Worm (Caenorhabditis elegans) whole organism, L4 larva: ENCODE measurements around the gene ins-22.

Experiments used
- F10B5.3 ChIP-seq: sonication (generic microtip); optimal IDR thresholded peaks from 2 replicates; lab custom pipeline; 2016; ENCODE audit warnings: mild to moderate bottlenecking, missing genetic modification characterization, missing compliant biosample characterization
- F26F4.8 ChIP-seq: fragments of 200-800 bp; sonication (Bioruptor generic); conservative IDR thresholded peaks from 2 replicates; pipeline ENCODE4 v1.3.6; 2022; ENCODE audit warnings: missing genetic modification characterization, missing compliant biosample characterization
- F49E8.2 ChIP-seq: sonication (generic microtip); optimal IDR thresholded peaks from 2 replicates; lab custom pipeline; 2016; ENCODE audit warnings: missing compliant biosample characterization, mild to moderate bottlenecking, missing genetic modification characterization, borderline replicate concordance
- R02D3.7 ChIP-seq: fragments of 150-350 bp; sonication (generic microtip); optimal IDR thresholded peaks from 3 replicates; lab custom pipeline; 2014; ENCODE audit warnings: missing biosample characterization, missing genetic modification characterization
- T20F7.1 ChIP-seq: fragments of 200-800 bp; sonication (Bioruptor generic); optimal IDR thresholded peaks from 2 replicates; lab custom pipeline; 2018; ENCODE audit warnings: mild to moderate bottlenecking, missing genetic modification characterization, missing compliant biosample characterization
- Y105C5A.15 ChIP-seq: fragments of 200-800 bp; sonication (Bioruptor generic); IDR thresholded peaks from 2 replicates; pipeline ENCODE4 v1.3.6; 2022; ENCODE audit warnings: missing genetic modification characterization, missing compliant biosample characterization
- Y48G9A.11 ChIP-seq: fragments of 200-800 bp; sonication (Bioruptor generic); IDR thresholded peaks from 2 replicates; pipeline ENCODE4 v1.3.6; 2022; ENCODE audit warnings: missing genetic modification reagents, missing genetic modification characterization, missing compliant biosample characterization
- ZK546.5 ChIP-seq, 2 experiments: sonication (generic microtip); optimal IDR thresholded peaks; 2 replicates each; lab custom pipeline; 2017; ENCODE audit warnings: missing biosample characterization in 2 of 2, missing genetic modification characterization in 2 of 2
- aha-1 ChIP-seq: fragments of 150-350 bp; peaks from one replicate; lab custom pipeline; 2014; ENCODE audit warnings: missing biosample characterization, missing genetic modification characterization
- arid-1 ChIP-seq: fragments of 200-800 bp; sonication (Bioruptor generic); conservative IDR thresholded peaks from 2 replicates; pipeline ENCODE4 v1.3.6; 2022; ENCODE audit warnings: missing genetic modification reagents, missing genetic modification characterization, missing compliant biosample characterization
- attf-4 ChIP-seq: sonication (generic microtip); optimal IDR thresholded peaks from 3 replicates; lab custom pipeline; 2017; ENCODE audit warnings: missing biosample characterization, missing genetic modification characterization
- ceh-20 ChIP-seq: fragments of 200-800 bp; sonication (Bioruptor generic); IDR thresholded peaks from 2 replicates; pipeline ENCODE4 v1.3.6; 2022; ENCODE audit warnings: missing genetic modification reagents, missing genetic modification characterization, missing compliant biosample characterization
- ceh-62 ChIP-seq: sonication (generic microtip); optimal IDR thresholded peaks from 2 replicates; lab custom pipeline; 2017; ENCODE audit warnings: missing biosample characterization, missing genetic modification characterization
- ctbp-1 ChIP-seq: fragments of 200-800 bp; sonication (Bioruptor generic); IDR thresholded peaks from 2 replicates; pipeline ENCODE4 v1.3.6; 2022; ENCODE audit warnings: missing genetic modification reagents, missing genetic modification characterization, missing compliant biosample characterization
- daf-16 ChIP-seq, 3 experiments: sonication (generic microtip); optimal IDR thresholded peaks; 2 replicates each; lab custom pipeline; 2016 to 2017; ENCODE audit warnings: missing genetic modification characterization in 3 of 3, missing genetic modification reagents in 3 of 3, mild to moderate bottlenecking in 2 of 3, missing compliant biosample characterization in 2 of 3, missing biosample characterization in 1 of 3, moderate library complexity in 1 of 3
- daf-19 ChIP-seq: fragments of 200-800 bp; sonication (Bioruptor generic); conservative IDR thresholded peaks from 2 replicates; pipeline ENCODE4 v1.3.6; 2022; ENCODE audit warnings: missing genetic modification characterization, missing compliant biosample characterization
- dpl-1 ChIP-seq: fragments of 150-350 bp; optimal IDR thresholded peaks from 2 replicates; lab custom pipeline; 2014; ENCODE audit warnings: missing biosample characterization, missing genetic modification reagents, missing genetic modification characterization
- dve-1 ChIP-seq: sonication (generic microtip); optimal IDR thresholded peaks from 2 replicates; lab custom pipeline; 2017; ENCODE audit warnings: antibody characterized with exemption, mild to moderate bottlenecking, missing genetic modification characterization, missing compliant biosample characterization; ENCODE audit not compliant: insufficient read depth
- hif-1 ChIP-seq, 2 experiments: sonication (generic microtip); optimal IDR thresholded peaks; 2 replicates each; lab custom pipeline; 2016 to 2017; ENCODE audit warnings: missing compliant biosample characterization in 2 of 2, missing genetic modification characterization in 2 of 2, missing genetic modification reagents in 2 of 2, missing genotype in 2 of 2, mild to moderate bottlenecking in 1 of 2
- hlh-30 ChIP-seq: sonication (generic microtip); optimal IDR thresholded peaks from 2 replicates; lab custom pipeline; 2017; ENCODE audit warnings: antibody characterized with exemption, mild to moderate bottlenecking, missing genetic modification characterization, missing compliant biosample characterization; ENCODE audit not compliant: insufficient read depth
- lim-7 ChIP-seq: fragments of 200-800 bp; sonication (Bioruptor generic); IDR thresholded peaks from 2 replicates; pipeline ENCODE4 v1.3.6; 2022; ENCODE audit warnings: missing genetic modification characterization, missing compliant biosample characterization
- lin-38 ChIP-seq: fragments of 200-800 bp; sonication (Bioruptor generic); IDR thresholded peaks from 2 replicates; pipeline ENCODE4 v1.3.6; 2022; ENCODE audit warnings: missing genetic modification reagents, missing genetic modification characterization, missing compliant biosample characterization
- lir-3 ChIP-seq: sonication (generic microtip); optimal IDR thresholded peaks from 2 replicates; lab custom pipeline; 2016; ENCODE audit warnings: mild to moderate bottlenecking, missing genetic modification characterization, missing compliant biosample characterization
- lsy-2 ChIP-seq, 2 experiments: fragments of 150-350 bp in 1 of 2; sonication (generic microtip) in 1 of 2; optimal IDR thresholded peaks; 2 replicates each; lab custom pipeline; 2014 to 2017; ENCODE audit warnings: missing biosample characterization in 2 of 2, missing genetic modification characterization in 2 of 2
- madf-5 ChIP-seq, 2 experiments: fragments of 200-800 bp; sonication (Bioruptor generic); IDR thresholded peaks; 2 replicates each; pipeline ENCODE4 v1.3.6; 2022; ENCODE audit warnings: missing compliant biosample characterization in 2 of 2, missing genetic modification characterization in 2 of 2
- madf-9 ChIP-seq: fragments of 200-800 bp; sonication (Bioruptor generic); conservative IDR thresholded peaks from 2 replicates; pipeline ENCODE4 v1.3.6; 2022; ENCODE audit warnings: missing genetic modification reagents, missing genetic modification characterization, missing compliant biosample characterization
- mdl-1 ChIP-seq, 2 experiments: fragments of 150-350 bp in 1 of 2; sonication (generic microtip) in 1 of 2; optimal IDR thresholded peaks; 2 replicates each; lab custom pipeline; 2014 to 2017; ENCODE audit warnings: missing biosample characterization in 2 of 2, missing genetic modification characterization in 2 of 2
- mxl-2 ChIP-seq: fragments of 200-800 bp; sonication (Bioruptor generic); conservative IDR thresholded peaks from 2 replicates; pipeline ENCODE4 v1.3.6; 2022; ENCODE audit warnings: missing genetic modification reagents, missing genetic modification characterization, missing compliant biosample characterization
- nhr-25 ChIP-seq: sonication (generic microtip); optimal IDR thresholded peaks from 2 replicates; lab custom pipeline; 2017; ENCODE audit warnings: missing genetic modification characterization, mild to moderate bottlenecking, missing compliant biosample characterization, antibody characterized with exemption, moderate library complexity, borderline replicate concordance; ENCODE audit not compliant: insufficient read depth
- nhr-28 ChIP-seq: fragments of 150-350 bp; optimal IDR thresholded peaks from 2 replicates; lab custom pipeline; 2014; ENCODE audit warnings: missing biosample characterization, missing genetic modification characterization
- nhr-41 ChIP-seq: fragments of 200-800 bp; sonication (Bioruptor generic); IDR thresholded peaks from 2 replicates; pipeline ENCODE4 v1.3.6; 2022; ENCODE audit warnings: missing genetic modification reagents, missing genetic modification characterization, missing compliant biosample characterization
- nhr-6 ChIP-seq: fragments of 150-350 bp; optimal IDR thresholded peaks from 2 replicates; lab custom pipeline; 2014; ENCODE audit warnings: missing biosample characterization, missing genetic modification characterization
- saeg-2 ChIP-seq: fragments of 200-800 bp; sonication (Bioruptor generic); IDR thresholded peaks from 2 replicates; pipeline ENCODE4 v1.3.6; 2022; ENCODE audit warnings: missing genetic modification reagents, missing genetic modification characterization, missing compliant biosample characterization
- sdz-12 ChIP-seq: fragments of 200-800 bp; sonication (Bioruptor generic); optimal IDR thresholded peaks from 2 replicates; lab custom pipeline; 2018; ENCODE audit warnings: mild to moderate bottlenecking, missing genetic modification characterization, missing compliant biosample characterization
- tra-1 ChIP-seq: fragments of 200-800 bp; sonication (Bioruptor generic); IDR thresholded peaks from 2 replicates; pipeline ENCODE4 v1.3.6; 2022; ENCODE audit warnings: missing genetic modification reagents, missing genetic modification characterization, missing compliant biosample characterization
- unc-39 ChIP-seq: sonication (generic microtip); optimal IDR thresholded peaks from 2 replicates; lab custom pipeline; 2017; ENCODE audit warnings: missing biosample characterization, missing genetic modification characterization
- unc-62 ChIP-seq, 3 experiments: fragments of 150-350 bp in 1 of 3; sonication (generic microtip); optimal IDR thresholded peaks in 2 of 3; peaks in 1 of 3; 1 replicate in 1 of 3; 2 replicates in 2 of 3; lab custom pipeline; 2014 to 2017; ENCODE audit warnings: missing biosample characterization in 3 of 3, missing genetic modification characterization in 3 of 3, missing genetic modification reagents in 3 of 3, missing genotype in 1 of 3
- zag-1 ChIP-seq: fragments of 150-350 bp; optimal IDR thresholded peaks from 2 replicates; lab custom pipeline; 2014; ENCODE audit warnings: missing biosample characterization, missing genetic modification characterization

ins-22 gene

DNA sequence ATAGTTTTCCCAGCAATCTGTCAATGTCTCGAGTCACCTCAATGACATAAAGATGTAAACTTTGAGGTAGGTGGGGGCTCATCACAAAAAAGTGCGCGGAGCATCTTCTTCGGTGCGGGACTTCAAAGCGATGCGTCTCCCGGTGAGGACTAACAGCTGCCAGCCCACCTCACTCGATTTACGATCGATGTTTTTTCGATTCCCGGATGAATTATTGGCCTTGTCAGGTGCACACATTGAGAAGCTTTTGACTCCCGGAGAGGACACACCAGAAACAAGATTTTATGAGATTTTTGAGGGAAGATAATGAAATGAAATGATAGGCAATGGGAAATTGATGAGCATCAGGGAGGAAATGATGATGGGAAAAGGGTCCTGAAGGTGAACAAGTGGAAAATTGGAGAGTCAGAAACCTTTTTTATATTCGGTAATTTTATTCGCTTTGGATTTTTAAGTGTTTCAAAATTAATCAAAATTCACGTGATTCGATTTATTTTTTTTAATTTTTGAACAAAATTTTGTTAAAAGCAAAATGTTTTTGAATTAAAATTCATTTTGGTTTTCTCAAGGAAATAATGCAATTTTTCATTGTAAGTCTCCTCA lies 39.2 kb upstream of the ins-22 start, which contains the start of gene C05B5.12:
Gene C05B5.12 (plus strand): TSS at position 553 of the 603 bp plus-strand sequence.
- TF ChIP-seq nhr-6 (no peak), attf-4 (no peak), hlh-30 (tag; lab: Kevin White, UChicago) (no peak), madf-5 (GFP tag; IDR thresholded peaks at IDR 0.05; lab: Robert Waterston, UW) (no peak), lim-7 (GFP tag; lab: Robert Waterston, UW) (no peak), F49E8.2 (tag; lab: Kevin White, UChicago) (no peak), Y48G9A.11 (GFP tag; lab: Robert Waterston, UW) (no peak), aha-1 (tag; lab: Kevin White, UChicago) (peak; percentile 61)

DNA sequence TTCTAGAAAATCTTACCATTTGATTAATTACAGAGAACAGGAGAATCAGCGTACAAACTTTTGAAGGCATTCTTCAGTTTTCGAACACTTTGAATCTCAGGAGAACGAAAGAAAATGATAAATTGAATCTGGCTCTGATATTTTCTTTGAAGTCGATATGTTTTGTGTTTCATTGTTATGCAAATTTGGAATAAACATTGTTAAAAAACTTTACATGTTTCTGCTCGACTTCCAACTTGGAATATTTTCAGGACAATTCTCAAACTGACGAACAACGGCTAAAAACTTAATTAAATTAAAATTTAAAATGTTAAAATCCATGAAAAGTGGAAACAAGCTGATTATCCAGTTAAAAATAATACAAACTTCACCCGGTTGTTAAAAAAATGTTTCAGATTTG lies 37.7 kb upstream of the ins-22 start, which contains the start of gene C05B5.1:
Gene C05B5.1 (minus strand): TSS at position 101 of the 400 bp plus-strand sequence.
- TF ChIP-seq ZK546.5 (tag; optimal IDR thresholded peaks at IDR 0.05; lab: Kevin White, UChicago) (no peak), nhr-28 (tag; lab: Kevin White, UChicago) (no peak), unc-39 (tag; lab: Kevin White, UChicago) (no peak), arid-1 (GFP tag; lab: Robert Waterston, UW) (no peak), hlh-30 (tag; lab: Kevin White, UChicago) (no peak), lsy-2 (tag; optimal IDR thresholded peaks at IDR 0.05; lab: Kevin White, UChicago) (no peak), F49E8.2 (tag; lab: Kevin White, UChicago) (no peak), lin-38 (GFP tag; lab: Robert Waterston, UW) (no peak), madf-9 (GFP tag; lab: Robert Waterston, UW) (no peak), dve-1 (tag; lab: Kevin White, UChicago) (no peak), F10B5.3 (tag; lab: Kevin White, UChicago) (no peak), daf-19 (no peak), nhr-6 (no peak), attf-4 (no peak), hif-1 (tag; optimal IDR thresholded peaks at IDR 0.05; lab: Kevin White, UChicago) (no peak), T20F7.1 (GFP tag; lab: Kevin White, UChicago) (no peak), F26F4.8 (GFP tag; lab: Robert Waterston, UW) (no peak), dpl-1 (no peak)

DNA sequence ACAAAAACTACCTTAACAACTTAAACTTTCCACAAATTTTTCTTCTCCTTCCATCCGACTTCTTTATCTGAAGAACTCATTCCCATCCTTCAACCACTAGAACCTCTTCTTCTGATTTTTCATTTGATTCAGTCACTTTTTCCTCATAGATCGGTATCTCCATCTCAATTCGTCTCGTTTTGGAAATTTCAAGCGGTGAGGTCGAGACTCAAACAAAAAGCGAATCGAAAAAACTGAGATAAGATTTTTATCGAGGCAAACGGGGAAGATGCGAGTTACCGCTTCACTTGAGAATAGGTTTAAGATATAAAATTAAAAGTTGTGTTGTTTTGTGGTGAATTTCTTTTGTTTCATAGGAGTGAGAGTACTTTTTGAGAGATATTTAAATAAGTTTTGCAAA lies 34.8 kb upstream of the ins-22 start:
- TF ChIP-seq daf-16 (GFP tag; optimal IDR thresholded peaks at IDR 0.05; lab: Kevin White, UChicago) (no peak), daf-16 (tag; optimal IDR thresholded peaks at IDR 0.05; lab: Kevin White, UChicago) (no peak), zag-1 (tag; lab: Kevin White, UChicago) (no peak), ceh-20 (GFP tag; lab: Robert Waterston, UW) (no peak), nhr-25 (tag; lab: Kevin White, UChicago) (no peak), daf-19 (no peak), sdz-12 (GFP tag; lab: Kevin White, UChicago) (no peak), nhr-41 (no peak), ceh-62 (tag; lab: Kevin White, UChicago) (no peak), Y105C5A.15 (GFP tag; lab: Robert Waterston, UW) (no peak), tra-1 (GFP tag; lab: Robert Waterston, UW) (no peak), lir-3 (no peak), R02D3.7 (tag; lab: Kevin White, UChicago) (no peak), madf-9 (GFP tag; lab: Robert Waterston, UW) (no peak), ctbp-1 (GFP tag; lab: Robert Waterston, UW) (no peak), unc-62 (GFP tag; optimal IDR thresholded peaks at IDR 0.05 in 1 of 2; lab: Kevin White, UChicago) (no peak), unc-62 (tag; optimal IDR thresholded peaks at IDR 0.05; lab: Kevin White, UChicago) (no peak), mdl-1 (tag; optimal IDR thresholded peaks at IDR 0.05; lab: Kevin White, UChicago) (no peak), mxl-2 (GFP tag; lab: Robert Waterston, UW) (no peak), saeg-2 (GFP tag; lab: Robert Waterston, UW) (no peak)
